Worm (Caenorhabditis elegans): Measurements from ENCODE around the gene K05F6.14.

DNA sequence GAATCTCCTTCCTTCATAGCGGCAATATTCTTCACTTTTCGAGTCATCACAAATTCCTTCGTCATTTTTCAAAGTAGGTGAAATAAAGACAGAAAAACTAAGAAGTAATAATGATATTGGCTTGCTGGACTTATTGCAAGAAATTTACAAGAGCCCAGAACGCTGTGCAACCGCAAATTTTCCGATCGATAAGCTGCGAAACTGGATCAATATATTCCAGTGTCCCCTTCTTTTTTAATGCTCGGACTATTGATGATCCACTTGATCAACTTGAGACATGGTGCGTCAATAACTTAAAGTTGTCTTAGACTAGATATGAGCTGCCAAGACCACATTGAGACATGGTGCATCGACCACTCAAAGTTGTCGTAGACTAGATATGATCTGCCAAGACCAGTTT, 44.1 kb downstream of the K05F6.14 start, which contains the start of gene bath-33:
- TF ChIP-seq ama-1 (optimal IDR thresholded peaks at IDR 0.05) (no peak), ama-1 (GFP tag; optimal IDR thresholded peaks at IDR 0.05) (no peak), bed-1 (GFP tag; IDR thresholded peaks at IDR 0.05) (no peak), nfya-1 (tag; optimal IDR thresholded peaks at IDR 0.05; ENCODE audit: borderline replicate concordance, insufficient read depth) (no peak), B0336.3 (GFP tag; IDR thresholded peaks at IDR 0.05) (no peak), attf-5 (GFP tag; optimal IDR thresholded peaks at IDR 0.05) (no peak), F39B2.1 (GFP tag; IDR thresholded peaks at IDR 0.05) (no peak)

All from whole organism, young adult.